Worm (Caenorhabditis elegans): ENCODE results near the gene sec-16A.1.

The sec-16A.1 gene

DNA sequence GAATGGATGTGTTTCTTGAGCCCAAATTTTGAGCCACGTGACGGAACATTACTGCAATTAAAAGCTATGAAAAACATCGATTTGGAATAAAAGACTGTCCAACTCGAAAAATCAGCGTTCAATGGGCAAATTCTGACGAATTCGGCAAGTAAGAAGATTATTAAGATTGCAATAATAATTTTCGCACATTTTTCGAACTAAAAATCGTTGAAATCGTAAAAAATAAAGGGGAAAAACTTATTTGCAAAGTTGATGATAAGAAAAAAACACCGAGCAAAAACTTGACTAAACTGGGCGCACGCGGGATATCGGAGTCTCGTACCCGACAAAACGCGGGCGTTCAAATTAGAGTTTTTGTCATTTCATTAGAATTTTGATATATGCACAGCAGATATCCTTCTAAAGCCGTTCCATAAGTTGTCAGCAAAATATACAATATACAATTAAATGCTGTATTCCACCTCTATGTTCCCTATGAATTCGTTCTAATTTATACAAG is 36.3 kb upstream of the sec-16A.1 start, which contains the start of the genes mccc-2 and mrpl-44:
Gene mccc-2, minus strand, starts transcription at position 51 of the 499 bp plus-strand sequence.
Gene mrpl-44, minus strand, starts transcription at position 51 of the 499 bp plus-strand sequence.
- TF ChIP-seq F13C5.2 (tag; optimal IDR thresholded peaks at IDR 0.05) = peak; percentile 16
- TF ChIP-seq aly-1 (tag; optimal IDR thresholded peaks at IDR 0.05) = no peak

DNA sequence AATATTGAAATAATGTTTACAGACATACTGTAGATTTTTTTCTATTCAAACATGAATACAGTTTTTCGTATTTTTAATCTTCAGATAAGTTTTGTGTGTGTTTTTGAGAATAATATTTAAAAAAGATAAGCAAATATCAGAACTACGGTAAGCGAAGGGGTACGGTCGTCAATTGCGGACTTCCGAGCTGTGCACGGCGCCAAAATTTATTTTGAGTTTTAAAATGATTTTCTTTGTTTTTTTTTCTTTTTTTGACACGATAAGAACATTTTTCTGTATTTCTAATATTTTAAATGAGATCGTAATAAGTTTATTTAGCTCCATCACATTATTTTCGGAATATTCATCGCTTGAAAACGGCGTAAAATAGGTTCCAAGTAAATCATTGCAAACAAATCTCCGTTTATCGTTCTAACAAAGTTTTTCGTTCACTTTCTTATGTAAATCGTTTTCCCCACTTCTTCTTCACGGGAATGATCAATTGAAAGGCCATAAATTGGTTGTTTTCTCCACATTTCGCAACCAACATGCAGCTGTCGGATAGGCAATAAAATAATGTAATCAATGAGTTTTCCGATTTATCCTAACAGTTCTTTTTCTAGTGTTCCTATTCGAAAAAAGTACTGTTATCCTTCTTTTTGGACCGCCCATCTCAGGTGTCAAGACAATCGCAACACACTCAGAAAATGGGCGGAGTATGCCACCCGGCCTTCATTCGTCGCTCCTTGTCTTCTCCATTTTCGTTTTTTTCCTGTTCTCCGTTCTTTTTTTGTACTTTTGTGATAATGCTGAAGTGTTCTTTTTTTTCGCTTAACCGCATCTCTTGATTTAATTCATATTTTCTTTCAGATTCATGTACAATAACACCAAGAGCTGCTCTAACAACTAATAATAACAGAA is 34.0 kb upstream of the sec-16A.1 start, which contains the start of gene glp-1:
Gene glp-1, plus strand, starts transcription at position 850 of the 900 bp plus-strand sequence.
- no peak for TF ChIP-seq hmg-4 (GFP tag; optimal IDR thresholded peaks at IDR 0.05)
- TF ChIP-seq ama-1 (optimal IDR thresholded peaks at IDR 0.05) = no peak
- no peak for TF ChIP-seq F13C5.2 (tag; optimal IDR thresholded peaks at IDR 0.05)
- no peak for TF ChIP-seq hmbx-1 (tag; optimal IDR thresholded peaks at IDR 0.05)
- no peak for TF ChIP-seq tbx-11 (GFP tag; IDR thresholded peaks at IDR 0.05)
- no peak for TF ChIP-seq tra-4 (tag; optimal IDR thresholded peaks at IDR 0.05)
- TF ChIP-seq tbx-37 (GFP tag; conservative IDR thresholded peaks at IDR 0.05) = no peak
- TF ChIP-seq hnd-1 (tag; optimal IDR thresholded peaks at IDR 0.05) = no peak
- no peak for TF ChIP-seq pes-1 (GFP tag; IDR thresholded peaks at IDR 0.05)
- TF ChIP-seq aly-1 (tag; optimal IDR thresholded peaks at IDR 0.05) = no peak
- TF ChIP-seq ceh-36 (tag; optimal IDR thresholded peaks at IDR 0.05) = no peak
- no peak for TF ChIP-seq ceh-13 (GFP tag; optimal IDR thresholded peaks at IDR 0.05)
- TF ChIP-seq sea-1 (GFP tag; conservative IDR thresholded peaks at IDR 0.05) = no peak
- TF ChIP-seq scrt-1 (GFP tag; IDR thresholded peaks at IDR 0.05) = no peak
- no peak for TF ChIP-seq ets-7 (tag; optimal IDR thresholded peaks at IDR 0.05)
- TF ChIP-seq B0310.2 (tag; optimal IDR thresholded peaks at IDR 0.05) = no peak
- no peak for TF ChIP-seq flt-1 (GFP tag; IDR thresholded peaks at IDR 0.05)

ce11 chrIII:9101212-9101611 is 24.4 kb upstream of the sec-16A.1 start, which contains the start of gene ZK507.1:
Gene ZK507.1, minus strand, starts transcription at chrIII:9101312.
- TF ChIP-seq B0310.2 (tag; optimal IDR thresholded peaks at IDR 0.05) (no peak), aly-1 (tag; optimal IDR thresholded peaks at IDR 0.05) (no peak), tra-4 (tag; optimal IDR thresholded peaks at IDR 0.05) (no peak), hmg-4 (GFP tag; optimal IDR thresholded peaks at IDR 0.05) (no peak), flt-1 (GFP tag; IDR thresholded peaks at IDR 0.05) (no peak), sea-1 (GFP tag; conservative IDR thresholded peaks at IDR 0.05) (no peak)

- no peak for TF ChIP-seq tra-4 (tag; optimal IDR thresholded peaks at IDR 0.05)
- TF ChIP-seq ama-1 (optimal IDR thresholded peaks at IDR 0.05) = no peak
- TF ChIP-seq sea-1 (GFP tag; conservative IDR thresholded peaks at IDR 0.05) = no peak
Observed at ce11 chrIII:9103643-9104042, 22.0 kb upstream of the sec-16A.1 start, which contains the start of gene dos-1. Gene dos-1, plus strand, starts transcription at chrIII:9103943.

ce11 chrIII:9104060-9104459 is 21.6 kb upstream of the sec-16A.1 start:
- peak; percentile 79 for TF ChIP-seq flt-1 (GFP tag; IDR thresholded peaks at IDR 0.05)
- peak; percentile 77 for TF ChIP-seq tbx-11 (GFP tag; IDR thresholded peaks at IDR 0.05)
- no peak for TF ChIP-seq aly-1 (tag; optimal IDR thresholded peaks at IDR 0.05)
- peak; percentile 73 for TF ChIP-seq B0310.2 (tag; optimal IDR thresholded peaks at IDR 0.05)
- TF ChIP-seq pes-1 (GFP tag; IDR thresholded peaks at IDR 0.05) = no peak
- peak; percentile 75 for TF ChIP-seq ceh-13 (GFP tag; optimal IDR thresholded peaks at IDR 0.05)
- TF ChIP-seq ama-1 (optimal IDR thresholded peaks at IDR 0.05) = no peak
- TF ChIP-seq tbx-37 (GFP tag; conservative IDR thresholded peaks at IDR 0.05) = peak; percentile 76
- peak; percentile 27 for TF ChIP-seq ets-7 (tag; optimal IDR thresholded peaks at IDR 0.05)
- peak; percentile 20 for TF ChIP-seq hmbx-1 (tag; optimal IDR thresholded peaks at IDR 0.05)
- TF ChIP-seq scrt-1 (GFP tag; IDR thresholded peaks at IDR 0.05) = peak; percentile 87
- TF ChIP-seq hnd-1 (tag; optimal IDR thresholded peaks at IDR 0.05) = peak; percentile 77
- TF ChIP-seq hmg-4 (GFP tag; optimal IDR thresholded peaks at IDR 0.05) = peak; percentile 80
- peak; percentile 37 for TF ChIP-seq tra-4 (tag; optimal IDR thresholded peaks at IDR 0.05)
- TF ChIP-seq F13C5.2 (tag; optimal IDR thresholded peaks at IDR 0.05) = peak; percentile 18
- 0 out of 2 replicates have a peak, but pooled peaks have one; percentile 37 for TF ChIP-seq sea-1 (GFP tag; conservative IDR thresholded peaks at IDR 0.05)
- TF ChIP-seq ceh-36 (tag; optimal IDR thresholded peaks at IDR 0.05) = peak; percentile 74

DNA sequence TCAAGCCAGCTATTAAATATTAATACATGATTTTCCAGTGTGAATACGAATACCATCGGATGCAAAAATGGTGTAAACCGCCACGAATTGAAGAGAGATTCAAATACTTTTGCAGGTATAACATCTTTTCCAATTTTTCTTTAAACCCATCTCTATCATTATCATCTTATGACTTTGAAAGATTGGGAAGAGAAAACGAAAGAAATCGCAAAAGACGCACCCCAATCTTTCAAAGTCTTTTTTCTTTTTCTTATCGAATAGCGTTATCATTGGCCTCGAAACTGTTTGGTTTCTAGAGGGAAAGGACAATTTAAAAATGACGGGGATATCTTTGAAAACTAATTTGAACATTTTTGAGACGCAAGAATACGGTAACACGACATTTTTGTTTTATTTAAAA is 20.0 kb upstream of the sec-16A.1 start:
- TF ChIP-seq F13C5.2 (tag; optimal IDR thresholded peaks at IDR 0.05) (no peak), scrt-1 (GFP tag; IDR thresholded peaks at IDR 0.05) (no peak), pes-1 (GFP tag; IDR thresholded peaks at IDR 0.05) (no peak), hmg-4 (GFP tag; optimal IDR thresholded peaks at IDR 0.05) (no peak), ets-7 (tag; optimal IDR thresholded peaks at IDR 0.05) (no peak), ceh-13 (GFP tag; optimal IDR thresholded peaks at IDR 0.05) (no peak), sea-1 (GFP tag; conservative IDR thresholded peaks at IDR 0.05) (no peak), hnd-1 (tag; optimal IDR thresholded peaks at IDR 0.05) (no peak), ama-1 (optimal IDR thresholded peaks at IDR 0.05) (no peak), tra-4 (tag; optimal IDR thresholded peaks at IDR 0.05) (no peak), hmbx-1 (tag; optimal IDR thresholded peaks at IDR 0.05) (no peak), tbx-37 (GFP tag; conservative IDR thresholded peaks at IDR 0.05) (no peak), flt-1 (GFP tag; IDR thresholded peaks at IDR 0.05) (no peak), ceh-36 (tag; optimal IDR thresholded peaks at IDR 0.05) (no peak), tbx-11 (GFP tag; IDR thresholded peaks at IDR 0.05) (no peak)

ce11 chrIII:9109172-9109571 is 16.5 kb upstream of the sec-16A.1 start, which contains the start of gene cya-1:
Gene cya-1, minus strand, starts transcription at chrIII:9109272.
- TF ChIP-seq tbx-11 (GFP tag; IDR thresholded peaks at IDR 0.05) (no peak), aly-1 (tag; optimal IDR thresholded peaks at IDR 0.05) (no peak), tra-4 (tag; optimal IDR thresholded peaks at IDR 0.05) (no peak), hmbx-1 (tag; optimal IDR thresholded peaks at IDR 0.05) (no peak), F13C5.2 (tag; optimal IDR thresholded peaks at IDR 0.05) (no peak), ets-7 (tag; optimal IDR thresholded peaks at IDR 0.05) (no peak)
